Worm (Caenorhabditis elegans) whole organism, L2 larva: ENCODE data around the gene ZK593.2.

Source experiments
- F13H6.1 ChIP-seq: sonication (generic microtip); optimal IDR thresholded peaks from 2 replicates; lab custom pipeline; 2016; ENCODE audit warnings: missing genetic modification characterization, missing compliant biosample characterization
- R02D3.7 ChIP-seq: fragments of 150-350 bp; optimal IDR thresholded peaks from 2 replicates; lab custom pipeline; 2014; ENCODE audit warnings: missing biosample characterization, missing genetic modification characterization
- Y55F3AM.14 ChIP-seq: fragments of 200-800 bp; sonication (Bioruptor generic); optimal IDR thresholded peaks from 2 replicates; lab custom pipeline; 2018; ENCODE audit warnings: mild to moderate bottlenecking, missing genetic modification characterization, missing compliant biosample characterization
- ZK546.5 ChIP-seq: sonication (generic microtip); optimal IDR thresholded peaks from 2 replicates; lab custom pipeline; 2017; ENCODE audit warnings: missing biosample characterization, missing genetic modification characterization
- alr-1 ChIP-seq: fragments of 150-350 bp; optimal IDR thresholded peaks from 2 replicates; lab custom pipeline; 2014; ENCODE audit warnings: missing biosample characterization, missing genetic modification characterization
- aly-2 ChIP-seq: fragments of 150-350 bp; optimal IDR thresholded peaks from 2 replicates; lab custom pipeline; 2014; ENCODE audit warnings: missing biosample characterization, missing genetic modification characterization
- blmp-1 ChIP-seq: sonication (generic microtip); optimal IDR thresholded peaks from 2 replicates; lab custom pipeline; 2017; ENCODE audit warnings: missing genetic modification characterization, mild to moderate bottlenecking, missing compliant biosample characterization, antibody characterized with exemption, moderate library complexity; ENCODE audit not compliant: insufficient read depth
- ceh-82 ChIP-seq: fragments of 150-350 bp; optimal IDR thresholded peaks from 2 replicates; lab custom pipeline; 2014; ENCODE audit warnings: missing biosample characterization, missing genetic modification characterization
- crh-2 ChIP-seq: sonication (generic microtip); optimal IDR thresholded peaks from 2 replicates; lab custom pipeline; 2017; ENCODE audit warnings: missing biosample characterization, missing genetic modification characterization
- dmd-4 ChIP-seq: sonication (generic microtip); optimal IDR thresholded peaks from 2 replicates; lab custom pipeline; 2017; ENCODE audit warnings: missing biosample characterization, missing genetic modification characterization
- egl-27 ChIP-seq: sonication (generic microtip); optimal IDR thresholded peaks from 3 replicates; lab custom pipeline; 2017; ENCODE audit warnings: missing biosample characterization, missing genetic modification reagents, missing genetic modification characterization
- elt-1 ChIP-seq: fragments of 150-350 bp; optimal IDR thresholded peaks from 2 replicates; lab custom pipeline; 2014; ENCODE audit warnings: missing biosample characterization, missing genetic modification characterization
- gmeb-1 ChIP-seq: fragments of 150-350 bp; optimal IDR thresholded peaks from 2 replicates; lab custom pipeline; 2014; ENCODE audit warnings: missing biosample characterization, missing genetic modification characterization
- lin-13 ChIP-seq: fragments of 150-350 bp; optimal IDR thresholded peaks from 2 replicates; lab custom pipeline; 2014; ENCODE audit warnings: missing biosample characterization, missing genetic modification reagents, missing genetic modification characterization
- lin-39 ChIP-seq: fragments of 150-350 bp; optimal IDR thresholded peaks from 2 replicates; lab custom pipeline; 2014; ENCODE audit warnings: missing biosample characterization, missing genetic modification reagents, missing genetic modification characterization
- mab-5 ChIP-seq: fragments of 150-350 bp; optimal IDR thresholded peaks from 2 replicates; lab custom pipeline; 2014; ENCODE audit warnings: missing biosample characterization, missing genetic modification characterization
- mbf-1 ChIP-seq: sonication (generic microtip); optimal IDR thresholded peaks from 2 replicates; lab custom pipeline; 2017; ENCODE audit warnings: missing biosample characterization, missing genetic modification characterization
- nhr-10 ChIP-seq: sonication (generic microtip); optimal IDR thresholded peaks from 2 replicates; lab custom pipeline; 2017; ENCODE audit warnings: missing biosample characterization, missing genetic modification characterization
- nhr-11 ChIP-seq: fragments of 150-350 bp; optimal IDR thresholded peaks from 2 replicates; lab custom pipeline; 2014; ENCODE audit warnings: missing biosample characterization, missing genetic modification characterization
- nhr-12 ChIP-seq: fragments of 150-350 bp; optimal IDR thresholded peaks from 2 replicates; lab custom pipeline; 2014; ENCODE audit warnings: missing biosample characterization, missing genetic modification characterization
- nhr-129 ChIP-seq: fragments of 150-350 bp; optimal IDR thresholded peaks from 2 replicates; lab custom pipeline; 2014; ENCODE audit warnings: missing biosample characterization, missing genetic modification characterization
- nhr-21 ChIP-seq: fragments of 150-350 bp; optimal IDR thresholded peaks from 2 replicates; lab custom pipeline; 2014; ENCODE audit warnings: missing biosample characterization, missing genetic modification characterization
- nhr-23 ChIP-seq: fragments of 150-350 bp; optimal IDR thresholded peaks from 2 replicates; lab custom pipeline; 2014; ENCODE audit warnings: missing biosample characterization, missing genetic modification reagents, missing genetic modification characterization
- nhr-237 ChIP-seq: fragments of 150-350 bp; optimal IDR thresholded peaks from 2 replicates; lab custom pipeline; 2014; ENCODE audit warnings: missing biosample characterization, missing genetic modification characterization
- nhr-6 ChIP-seq: fragments of 150-350 bp; optimal IDR thresholded peaks from 2 replicates; lab custom pipeline; 2014; ENCODE audit warnings: missing biosample characterization, missing genetic modification characterization
- nhr-77 ChIP-seq: fragments of 150-350 bp; optimal IDR thresholded peaks from 2 replicates; lab custom pipeline; 2014; ENCODE audit warnings: missing biosample characterization, missing genetic modification characterization
- peb-1 ChIP-seq: fragments of 150-350 bp; optimal IDR thresholded peaks from 2 replicates; lab custom pipeline; 2014; ENCODE audit warnings: missing biosample characterization, missing genetic modification characterization
- sem-4 ChIP-seq: fragments of 150-350 bp; optimal IDR thresholded peaks from 2 replicates; lab custom pipeline; 2014; ENCODE audit warnings: missing biosample characterization, missing genetic modification reagents, missing genetic modification characterization
- skn-1 ChIP-seq: sonication (generic microtip); optimal IDR thresholded peaks from 2 replicates; lab custom pipeline; 2017; ENCODE audit warnings: missing biosample characterization, missing genetic modification characterization
- sma-3 ChIP-seq: sonication (generic microtip); optimal IDR thresholded peaks from 2 replicates; lab custom pipeline; 2016; ENCODE audit warnings: missing genetic modification reagents, missing genetic modification characterization, missing compliant biosample characterization
- sma-9 ChIP-seq, 2 experiments: fragments of 150-350 bp in 1 of 2; sonication (generic microtip) in 1 of 2; optimal IDR thresholded peaks; 2 replicates each; lab custom pipeline; 2014 to 2016; ENCODE audit warnings: missing genetic modification characterization in 2 of 2, mild to moderate bottlenecking in 1 of 2, missing biosample characterization in 1 of 2, missing compliant biosample characterization in 1 of 2, missing genetic modification reagents in 1 of 2, moderate library complexity in 1 of 2
- snpc-4 ChIP-seq: fragments of 150-350 bp; optimal IDR thresholded peaks from 2 replicates; lab custom pipeline; 2014; ENCODE audit warnings: missing biosample characterization, missing genetic modification characterization
- unc-39 ChIP-seq: fragments of 150-350 bp; optimal IDR thresholded peaks from 2 replicates; lab custom pipeline; 2014; ENCODE audit warnings: missing biosample characterization, missing genetic modification characterization
- unc-55 ChIP-seq: fragments of 150-350 bp; sonication (generic microtip); optimal IDR thresholded peaks from 3 replicates; lab custom pipeline; 2014; ENCODE audit warnings: missing biosample characterization, missing genetic modification reagents, missing genetic modification characterization
- unc-62 ChIP-seq: fragments of 150-350 bp; optimal IDR thresholded peaks from 2 replicates; lab custom pipeline; 2014; ENCODE audit warnings: missing biosample characterization, missing genetic modification reagents, missing genetic modification characterization
- ztf-1 ChIP-seq: fragments of 200-800 bp; sonication (Bioruptor generic); conservative IDR thresholded peaks from 2 replicates; pipeline ENCODE4 v1.3.6; 2022; ENCODE audit warnings: missing genetic modification characterization, missing compliant biosample characterization
- ztf-11 ChIP-seq: sonication (generic microtip); optimal IDR thresholded peaks from 2 replicates; lab custom pipeline; 2017; ENCODE audit warnings: missing biosample characterization, missing genetic modification characterization
- ztf-4 ChIP-seq: fragments of 150-350 bp; optimal IDR thresholded peaks from 2 replicates; lab custom pipeline; 2014; ENCODE audit warnings: missing biosample characterization, missing genetic modification characterization

The ZK593.2 gene

DNA sequence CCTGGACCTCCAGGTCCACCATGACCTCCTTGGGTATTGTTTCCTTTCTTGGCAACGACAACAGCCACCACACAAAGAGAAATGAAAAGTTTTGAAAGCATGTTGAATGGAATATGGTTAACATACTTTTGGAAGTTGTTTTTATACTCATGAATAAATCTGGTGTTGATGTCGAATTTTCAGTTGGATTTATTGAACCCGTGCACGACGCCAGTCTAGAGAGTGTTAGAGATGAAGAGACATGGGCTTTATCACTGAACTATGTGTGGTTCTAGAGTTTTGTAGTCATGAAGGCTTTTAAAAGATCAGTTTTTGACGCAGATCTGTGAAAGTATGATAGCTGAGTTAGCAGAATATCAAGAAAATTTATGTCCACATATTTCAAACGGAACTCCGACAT lies 18.9 kb upstream of the ZK593.2 start, which contains the start of gene srlf-14:
Gene srlf-14, minus strand, starts transcription at position 101 of the 400 bp plus-strand sequence.
- no peak for TF ChIP-seq nhr-23 (tag; lab: Kevin White, UChicago)
- no peak for TF ChIP-seq F13H6.1 (tag; lab: Kevin White, UChicago)
- no peak for TF ChIP-seq sma-9 (GFP tag; optimal IDR thresholded peaks at IDR 0.05; lab: Kevin White, UChicago)
- TF ChIP-seq sma-9 (tag; optimal IDR thresholded peaks at IDR 0.05; lab: Kevin White, UChicago) = no peak

DNA sequence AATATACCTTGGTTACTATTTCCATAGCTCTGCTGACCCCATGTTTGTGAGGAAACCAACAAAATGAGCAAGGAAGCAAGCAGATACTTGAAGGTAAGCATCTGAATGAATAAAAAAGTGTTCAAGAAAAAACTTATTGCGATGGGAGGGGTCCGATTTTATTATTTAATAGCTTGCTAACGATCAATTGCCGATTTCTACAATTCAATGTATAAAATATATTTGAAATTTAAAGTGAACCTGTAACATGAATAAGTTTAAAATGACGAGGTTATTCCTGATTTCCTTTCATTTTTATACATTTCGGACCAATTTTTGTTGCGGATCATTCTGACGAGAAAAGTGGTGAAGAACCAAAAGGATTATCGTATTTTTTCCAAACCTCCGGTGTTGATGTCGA lies 16.7 kb upstream of the ZK593.2 start, which contains the start of gene srlf-13:
Gene srlf-13, minus strand, starts transcription at position 101 of the 400 bp plus-strand sequence.
- TF ChIP-seq skn-1 = no peak
- TF ChIP-seq nhr-21 (tag; lab: Kevin White, UChicago) = no peak
- no peak for TF ChIP-seq Y55F3AM.14 (GFP tag; lab: Kevin White, UChicago)
- TF ChIP-seq nhr-129 = no peak
- no peak for TF ChIP-seq unc-62 (GFP tag; lab: Kevin White, UChicago)
- TF ChIP-seq ZK546.5 = no peak
- no peak for TF ChIP-seq mab-5 (tag; lab: Kevin White, UChicago)
- TF ChIP-seq R02D3.7 (tag; lab: Kevin White, UChicago) = no peak
- no peak for TF ChIP-seq crh-2 (tag; lab: Kevin White, UChicago)
- TF ChIP-seq nhr-77 (tag; lab: Kevin White, UChicago) = no peak
- TF ChIP-seq snpc-4 = no peak
- TF ChIP-seq peb-1 (tag; lab: Kevin White, UChicago) = no peak
- TF ChIP-seq nhr-10 (tag; lab: Kevin White, UChicago) = no peak
- no peak for TF ChIP-seq ztf-1
- TF ChIP-seq nhr-12 (tag; lab: Kevin White, UChicago) = no peak
- TF ChIP-seq sem-4 (tag; lab: Kevin White, UChicago) = no peak
- TF ChIP-seq lin-13 (GFP tag; lab: Kevin White, UChicago) = no peak
- TF ChIP-seq dmd-4 (tag; lab: Kevin White, UChicago) = no peak
- no peak for TF ChIP-seq unc-55 (GFP tag; lab: Kevin White, UChicago)
- TF ChIP-seq, all 48 proteins: peak for 0

ce11 chrIV:10898160-10898559 lies 15.0 kb upstream of the ZK593.2 start:
- TF ChIP-seq ZK546.5 (no peak), lin-13 (GFP tag; lab: Kevin White, UChicago) (no peak)
- TF ChIP-seq, all 48 proteins: peak for 0

DNA sequence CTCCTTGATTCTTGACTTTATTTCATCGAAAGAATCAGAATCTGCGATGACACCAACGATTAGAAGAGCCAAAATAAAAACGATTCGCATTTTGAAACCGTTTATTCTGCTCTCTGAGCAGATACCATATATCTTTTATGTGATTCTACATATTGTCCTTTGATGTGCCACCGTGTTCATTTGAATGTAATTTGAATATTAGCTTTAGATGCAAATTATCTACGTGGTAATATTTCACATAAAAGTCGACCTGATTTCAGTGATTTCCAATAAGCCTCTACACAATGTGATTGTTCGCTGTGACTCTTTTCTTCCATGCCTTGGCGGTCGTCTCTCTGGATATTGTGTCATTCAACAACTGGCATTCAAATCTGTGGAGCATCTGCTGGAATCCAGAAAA lies 14.1 kb upstream of the ZK593.2 start, which contains the start of the genes F13E9.9 and F13E9.19:
Gene F13E9.9, minus strand, starts transcription at position 101 of the 400 bp plus-strand sequence.
Gene F13E9.19, plus strand, starts transcription at position 316 of the 400 bp plus-strand sequence.
- TF ChIP-seq sma-9 (GFP tag; optimal IDR thresholded peaks at IDR 0.05; lab: Kevin White, UChicago) = no peak
- no peak for TF ChIP-seq sma-9 (tag; optimal IDR thresholded peaks at IDR 0.05; lab: Kevin White, UChicago)
- no peak for TF ChIP-seq ztf-1
- TF ChIP-seq nhr-10 (tag; lab: Kevin White, UChicago) = no peak
- TF ChIP-seq nhr-23 (tag; lab: Kevin White, UChicago) = no peak
- TF ChIP-seq ZK546.5 = no peak
- no peak for TF ChIP-seq ztf-4 (tag; lab: Kevin White, UChicago)
- no peak for TF ChIP-seq nhr-6 (tag; lab: Kevin White, UChicago)
- TF ChIP-seq unc-62 (GFP tag; lab: Kevin White, UChicago) = no peak
- no peak for TF ChIP-seq egl-27 (tag; lab: Kevin White, UChicago)
- TF ChIP-seq nhr-237 (tag; lab: Kevin White, UChicago) = no peak
- TF ChIP-seq Y55F3AM.14 (GFP tag; lab: Kevin White, UChicago) = no peak
- no peak for TF ChIP-seq sem-4 (tag; lab: Kevin White, UChicago)
- TF ChIP-seq ceh-82 (tag; lab: Kevin White, UChicago) = no peak
- TF ChIP-seq blmp-1 (tag; lab: Kevin White, UChicago) = no peak
- no peak for TF ChIP-seq gmeb-1
- no peak for TF ChIP-seq aly-2
- no peak for TF ChIP-seq lin-39

- TF ChIP-seq nhr-10 (tag; lab: Kevin White, UChicago) (no peak), blmp-1 (tag; lab: Kevin White, UChicago) (no peak), mbf-1 (no peak), sma-3 (no peak), dmd-4 (tag; lab: Kevin White, UChicago) (no peak), mab-5 (tag; lab: Kevin White, UChicago) (no peak), ztf-4 (tag; lab: Kevin White, UChicago) (no peak), elt-1 (tag; lab: Kevin White, UChicago) (no peak), nhr-12 (tag; lab: Kevin White, UChicago) (no peak), lin-39 (no peak), ZK546.5 (no peak), skn-1 (no peak), ztf-11 (tag; lab: Kevin White, UChicago) (no peak), unc-39 (tag; lab: Kevin White, UChicago) (no peak), ztf-1 (no peak), nhr-11 (no peak), gmeb-1 (no peak), alr-1 (tag; lab: Kevin White, UChicago) (no peak)
Observed at ce11 chrIV:10900083-10900482, 13.1 kb upstream of the ZK593.2 start, which contains the start of gene srlf-30. Gene srlf-30 (plus strand): TSS chrIV:10900383.
